Worm (Caenorhabditis elegans) whole organism, L1 larva: ENCODE measurements around the gene srz-74.

Experiments used
- efl-1 ChIP-seq, 4 experiments: fragments of 150-350 bp; optimal IDR thresholded peaks in 3 of 4; peaks in 1 of 4; 1 replicate in 1 of 4; 2 replicates in 3 of 4; lab custom pipeline; 2014; ENCODE audit warnings: missing biosample characterization in 2 of 4, missing genetic modification characterization in 2 of 4, missing genetic modification reagents in 2 of 4
- lin-14 ChIP-seq: fragments of 200-800 bp; sonication (Bioruptor generic); optimal IDR thresholded peaks from 2 replicates; lab custom pipeline; 2018; ENCODE audit warnings: mild to moderate bottlenecking, missing genetic modification characterization, moderate library complexity, missing compliant biosample characterization
- nhr-20 ChIP-seq: sonication (generic microtip); optimal IDR thresholded peaks from 2 replicates; lab custom pipeline; 2016; ENCODE audit warnings: mild to moderate bottlenecking, missing genetic modification characterization, missing compliant biosample characterization
- nhr-237 ChIP-seq: fragments of 150-350 bp; optimal IDR thresholded peaks from 2 replicates; lab custom pipeline; 2014; ENCODE audit warnings: missing biosample characterization, missing genetic modification characterization
- swsn-7 ChIP-seq: sonication (generic microtip); optimal IDR thresholded peaks from 2 replicates; lab custom pipeline; 2016; ENCODE audit warnings: missing genetic modification characterization, missing compliant biosample characterization

- no peak for TF ChIP-seq nhr-20 (tag; lab: Kevin White, UChicago)
- no peak for TF ChIP-seq swsn-7 (tag; lab: Kevin White, UChicago)
- no peak for TF ChIP-seq efl-1 (optimal IDR thresholded peaks at IDR 0.05; lab: Kevin White, UChicago)
- TF ChIP-seq efl-1 (GFP tag; optimal IDR thresholded peaks at IDR 0.05 in 1 of 2; lab: Kevin White, UChicago), result no peak
- no peak for TF ChIP-seq nhr-237
- TF ChIP-seq lin-14 (GFP tag; lab: Kevin White, UChicago), result no peak
Measured at ce11 chrIV:16364581-16364980, 35.3 kb downstream of the srz-74 start.
